Fruit fly (Drosophila melanogaster): ENCODE results near the gene eIF4E3.

DNA sequence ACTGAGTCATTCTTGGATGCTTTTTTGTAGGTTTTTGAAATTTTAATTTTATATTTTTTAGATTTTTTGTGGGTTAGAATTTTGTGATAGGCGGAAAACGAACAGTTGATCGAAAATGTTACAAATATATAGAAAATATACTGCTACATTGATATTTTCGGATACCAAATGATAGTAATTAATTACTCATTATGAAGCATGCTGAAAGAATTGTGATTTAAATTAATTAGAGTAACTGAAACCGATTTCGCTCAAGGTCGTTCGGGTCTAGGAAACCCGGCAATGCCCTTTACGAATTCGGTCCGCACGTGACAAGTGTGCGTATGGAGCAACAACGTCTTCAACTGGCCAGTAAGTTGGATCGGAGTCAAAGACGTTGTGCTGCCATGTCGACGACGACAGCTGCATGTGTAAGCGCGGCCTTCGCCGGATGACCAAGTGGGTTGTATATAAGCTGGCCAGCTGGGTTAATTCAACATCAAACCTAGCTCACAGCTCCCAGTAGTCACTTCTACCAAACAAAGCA lies 26.6 kb upstream of the eIF4E3 start, which contains the start of the genes CG7366 and CG13679:
- no peak for TF ChIP-seq ttk (optimal IDR thresholded peaks at IDR 0.05)
- TF ChIP-seq h (optimal IDR thresholded peaks at IDR 0.05): no peak
- no peak for TF ChIP-seq insv (optimal IDR thresholded peaks at IDR 0.05)
- TF ChIP-seq psq (optimal IDR thresholded peaks at IDR 0.05): no peak
- TF ChIP-seq Sin3A (optimal IDR thresholded peaks at IDR 0.05): no peak
- TF ChIP-seq Myc (optimal IDR thresholded peaks at IDR 0.05): no peak

Data from Kc167 (cell line).